Worm (Caenorhabditis elegans): ENCODE results near the gene F41F3.8.
A peak's percentile ranks its signal among the peaks of the same experiment; 100 is the strongest.

F41F3.8 gene

ce11 chrV:4662400-4662799 is 13.8 kb downstream of the F41F3.8 start, which contains the start of gene srx-74:
srx-74 (minus strand) TSS chrV:4662500.
- no peak for TF ChIP-seq ZK546.5 (tag; optimal IDR thresholded peaks at IDR 0.05)
- no peak for TF ChIP-seq nhr-25 (tag; optimal IDR thresholded peaks at IDR 0.05)
- no peak for TF ChIP-seq lin-15B (tag; optimal IDR thresholded peaks at IDR 0.05)
- TF ChIP-seq tbx-2 (tag; optimal IDR thresholded peaks at IDR 0.05): no peak
- no peak for TF ChIP-seq fos-1 (tag; optimal IDR thresholded peaks at IDR 0.05)
- no peak for TF ChIP-seq mdl-1 (tag; optimal IDR thresholded peaks at IDR 0.05)
- no peak for TF ChIP-seq nhr-23 (tag; optimal IDR thresholded peaks at IDR 0.05)
- no peak for TF ChIP-seq nhr-77 (tag; optimal IDR thresholded peaks at IDR 0.05)
- no peak for TF ChIP-seq mml-1 (tag; optimal IDR thresholded peaks at IDR 0.05)
- TF ChIP-seq elt-1 (tag; optimal IDR thresholded peaks at IDR 0.05): no peak
- TF ChIP-seq nhr-43 (tag; optimal IDR thresholded peaks at IDR 0.05; ENCODE audit: poor library complexity, severe bottlenecking): no peak
- TF ChIP-seq nhr-67 (tag; optimal IDR thresholded peaks at IDR 0.05): no peak
- no peak for TF ChIP-seq zag-1 (tag; optimal IDR thresholded peaks at IDR 0.05)
- no peak for TF ChIP-seq snpc-4 (tag; optimal IDR thresholded peaks at IDR 0.05)
- no peak for TF ChIP-seq ceh-16 (tag; optimal IDR thresholded peaks at IDR 0.05)

- TF ChIP-seq lsy-12 (tag; optimal IDR thresholded peaks at IDR 0.05): no peak
These were observed 17.0 kb downstream of the F41F3.8 start, which contains the start of gene srx-73 for ce11 chrV:4665651-4666050. srx-73 (minus strand) TSS chrV:4665751.

ce11 chrV:4667062-4667461 is 18.4 kb downstream of the F41F3.8 start:
- TF ChIP-seq unc-62 (GFP tag; optimal IDR thresholded peaks at IDR 0.05): no peak
- TF ChIP-seq nhr-67 (tag; optimal IDR thresholded peaks at IDR 0.05): no peak
- no peak for TF ChIP-seq ceh-9 (tag; optimal IDR thresholded peaks at IDR 0.05)
- no peak for TF ChIP-seq nhr-28 (tag; optimal IDR thresholded peaks at IDR 0.05)
- no peak for TF ChIP-seq nhr-77 (tag; optimal IDR thresholded peaks at IDR 0.05)

- TF ChIP-seq nhr-43 (tag; optimal IDR thresholded peaks at IDR 0.05; ENCODE audit: poor library complexity, severe bottlenecking) (no peak), lin-15B (tag; optimal IDR thresholded peaks at IDR 0.05) (no peak), unc-39 (tag; optimal IDR thresholded peaks at IDR 0.05) (no peak)
These were observed 20.0 kb downstream of the F41F3.8 start, which contains the start of gene srx-77 for ce11 chrV:4668636-4669035. srx-77 (minus strand) TSS chrV:4668736.

ce11 chrV:4672487-4672886 is 23.9 kb downstream of the F41F3.8 start, which contains the start of gene K03B4.9:
K03B4.9 (minus strand) TSS chrV:4672587.
- TF ChIP-seq fos-1 (tag; optimal IDR thresholded peaks at IDR 0.05): no peak
- TF ChIP-seq snpc-4 (tag; optimal IDR thresholded peaks at IDR 0.05): no peak

- TF ChIP-seq pqm-1 (tag; optimal IDR thresholded peaks at IDR 0.05) (no peak), aly-2 (tag; optimal IDR thresholded peaks at IDR 0.05) (no peak), fos-1 (tag; optimal IDR thresholded peaks at IDR 0.05) (no peak), R02D3.7 (tag; optimal IDR thresholded peaks at IDR 0.05) (no peak), ama-1 (optimal IDR thresholded peaks at IDR 0.05) (no peak), ztf-4 (tag; optimal IDR thresholded peaks at IDR 0.05) (no peak), nhr-43 (tag; optimal IDR thresholded peaks at IDR 0.05; ENCODE audit: poor library complexity, severe bottlenecking) (no peak)
These were observed 25.9 kb downstream of the F41F3.8 start, which contains the start of gene K03B4.8 for ce11 chrV:4674506-4674905. K03B4.8 (minus strand) TSS chrV:4674606.

- no peak for TF ChIP-seq elt-1 (tag; optimal IDR thresholded peaks at IDR 0.05)
- TF ChIP-seq elt-3 (tag; optimal IDR thresholded peaks at IDR 0.05): no peak
- TF ChIP-seq unc-62 (GFP tag; optimal IDR thresholded peaks at IDR 0.05): no peak
These were observed 27.5 kb downstream of the F41F3.8 start, which contains the start of gene K03B4.6 for ce11 chrV:4676092-4676491. K03B4.6 (minus strand) TSS chrV:4676192.

ce11 chrV:4676812-4677211 is 28.2 kb downstream of the F41F3.8 start:
- no peak for TF ChIP-seq hmg-11 (tag; optimal IDR thresholded peaks at IDR 0.05)
- peak; percentile 70 for TF ChIP-seq nfya-1 (tag; optimal IDR thresholded peaks at IDR 0.05; ENCODE audit: insufficient read depth)
